Fruit fly (Drosophila melanogaster) whole organism, embryonic: ENCODE measurements around the gene Doa.

Source experiments
- CG10267 ChIP-seq: fragments of 200-800 bp; sonication (Bioruptor generic); optimal IDR thresholded peaks from 2 replicates; lab custom pipeline; 2018; ENCODE audit warnings: missing biosample characterization, mild to moderate bottlenecking, missing genetic modification characterization, moderate library complexity
- CG10274 ChIP-seq: fragments of 200-800 bp; sonication (Bioruptor generic); optimal IDR thresholded peaks from 3 replicates; lab custom pipeline; 2017; ENCODE audit warnings: missing biosample characterization, mild to moderate bottlenecking, missing genetic modification characterization
- CG10462 ChIP-seq: fragments of 200-800 bp; sonication (Bioruptor generic); optimal IDR thresholded peaks from 2 replicates; lab custom pipeline; 2016; ENCODE audit warnings: missing biosample characterization, missing genetic modification characterization
- CG11085 ChIP-seq: fragments of 200-800 bp; sonication (Bioruptor generic); IDR thresholded peaks from 2 replicates; pipeline ENCODE4 v1.3.6; 2022; ENCODE audit warnings: missing biosample characterization, missing genetic modification characterization
- CG12104 ChIP-seq: fragments of 200-800 bp; sonication (Bioruptor generic); optimal IDR thresholded peaks from 3 replicates; lab custom pipeline; 2016; ENCODE audit warnings: missing biosample characterization, missing genetic modification characterization
- CG13296 ChIP-seq: fragments of 200-800 bp; sonication (Bioruptor generic); optimal IDR thresholded peaks from 3 replicates; lab custom pipeline; 2018; ENCODE audit warnings: missing biosample characterization, mild to moderate bottlenecking, missing genetic modification characterization
- CG13775 ChIP-seq: fragments of 200-800 bp; sonication (Bioruptor generic); optimal IDR thresholded peaks from 3 replicates; lab custom pipeline; 2017; ENCODE audit warnings: missing biosample characterization, mild to moderate bottlenecking, missing genetic modification characterization
- CG14965 ChIP-seq: fragments of 200-800 bp; sonication (Bioruptor generic); optimal IDR thresholded peaks from 2 replicates; lab custom pipeline; 2016; ENCODE audit warnings: missing biosample characterization, missing genetic modification characterization, borderline replicate concordance
- CG17802 ChIP-seq: fragments of 200-800 bp; sonication (Bioruptor generic); optimal IDR thresholded peaks from 2 replicates; lab custom pipeline; 2018; ENCODE audit warnings: missing biosample characterization, mild to moderate bottlenecking, missing genetic modification characterization, moderate library complexity
- CG18262 ChIP-seq: fragments of 200-800 bp; optimal IDR thresholded peaks from 3 replicates; lab custom pipeline; 2019; ENCODE audit warnings: missing biosample characterization, mild to moderate bottlenecking, missing genetic modification characterization, moderate library complexity
- CG18476 ChIP-seq: fragments of 200-800 bp; sonication (Bioruptor generic); optimal IDR thresholded peaks from 2 replicates; lab custom pipeline; 2016; ENCODE audit warnings: missing biosample characterization, mild to moderate bottlenecking, missing genetic modification characterization
- CG2875 ChIP-seq: fragments of 200-800 bp; sonication (Bioruptor generic); optimal IDR thresholded peaks from 2 replicates; lab custom pipeline; 2017; ENCODE audit warnings: missing biosample characterization, mild to moderate bottlenecking, missing genetic modification characterization, missing genetic modification reagents
- CG30431 ChIP-seq: fragments of 200-800 bp; sonication (Bioruptor generic); optimal IDR thresholded peaks from 2 replicates; lab custom pipeline; 2017; ENCODE audit warnings: missing biosample characterization, missing genetic modification characterization
- CG4730 ChIP-seq: fragments of 200-800 bp; sonication (Bioruptor generic); IDR thresholded peaks from 2 replicates; pipeline ENCODE4 v1.3.6; 2022; ENCODE audit warnings: missing biosample characterization, missing genetic modification characterization
- CG4854 ChIP-seq: fragments of 200-800 bp; sonication (Bioruptor generic); optimal IDR thresholded peaks from 2 replicates; lab custom pipeline; 2016; ENCODE audit warnings: missing biosample characterization, missing genetic modification characterization, inconsistent platforms
- CG8281 ChIP-seq: fragments of 200-800 bp; sonication (Bioruptor generic); optimal IDR thresholded peaks from 2 replicates; lab custom pipeline; 2018; ENCODE audit warnings: missing biosample characterization, mild to moderate bottlenecking, missing genetic modification characterization, moderate library complexity
- CG8765 ChIP-seq: fragments of 200-800 bp; sonication (Bioruptor generic); IDR thresholded peaks from 2 replicates; pipeline ENCODE4 v1.3.6; 2022; ENCODE audit warnings: missing biosample characterization, missing genetic modification characterization
- CG8944 ChIP-seq: fragments of 200-800 bp; sonication (Bioruptor generic); optimal IDR thresholded peaks from 3 replicates; lab custom pipeline; 2016; ENCODE audit warnings: missing biosample characterization, missing genetic modification characterization
- CG9215 ChIP-seq: fragments of 200-800 bp; sonication (Bioruptor generic); IDR thresholded peaks from 2 replicates; pipeline ENCODE4 v1.3.6; 2022; ENCODE audit warnings: missing biosample characterization, missing genetic modification characterization
- Doc2 ChIP-seq: fragments of 200-800 bp; sonication (Bioruptor generic); IDR thresholded peaks from 2 replicates; pipeline ENCODE4 v1.3.6; 2022; ENCODE audit warnings: missing biosample characterization, missing genetic modification characterization
- E2f1 ChIP-seq: fragments of 200-800 bp; sonication (Bioruptor generic); IDR thresholded peaks from 2 replicates; pipeline ENCODE4 v1.3.6; 2022; ENCODE audit warnings: missing biosample characterization, missing genetic modification characterization
- H15 ChIP-seq: fragments of 200-800 bp; sonication (Bioruptor generic); IDR thresholded peaks from 3 replicates; pipeline ENCODE4 v1.3.6; 2022; ENCODE audit warnings: missing biosample characterization, missing genetic modification characterization
- TFAM ChIP-seq: fragments of 200-800 bp; sonication (Bioruptor generic); optimal IDR thresholded peaks from 2 replicates; lab custom pipeline; 2017; ENCODE audit warnings: missing biosample characterization, missing genetic modification characterization, inconsistent platforms
- Xbp1 ChIP-seq: fragments of 200-800 bp; sonication (Bioruptor generic); optimal IDR thresholded peaks from 3 replicates; lab custom pipeline; 2016; ENCODE audit warnings: missing biosample characterization, mild to moderate bottlenecking, missing genetic modification characterization
- bcd ChIP-seq: fragments of 200-800 bp; sonication (Bioruptor generic); optimal IDR thresholded peaks from 2 replicates; lab custom pipeline; 2017; ENCODE audit warnings: missing biosample characterization, mild to moderate bottlenecking, missing genetic modification characterization
- bigmax ChIP-seq: fragments of 200-800 bp; sonication (Bioruptor generic); optimal IDR thresholded peaks from 2 replicates; lab custom pipeline; 2018; ENCODE audit warnings: missing biosample characterization, mild to moderate bottlenecking, missing genetic modification characterization
- chm ChIP-seq: fragments of 200-800 bp; sonication (Bioruptor generic); IDR thresholded peaks from 2 replicates; pipeline ENCODE4 v1.3.6; 2022; ENCODE audit warnings: missing biosample characterization, missing genetic modification characterization
- crol ChIP-seq: fragments of 200-800 bp; sonication (Bioruptor generic); IDR thresholded peaks from 2 replicates; pipeline ENCODE4 v1.3.6; 2022; ENCODE audit warnings: missing biosample characterization, missing genetic modification characterization
- crp ChIP-seq, 2 experiments: fragments of 200-800 bp; sonication (Bioruptor generic); optimal IDR thresholded peaks; 2 replicates in 1 of 2; 3 replicates in 1 of 2; lab custom pipeline; 2017; ENCODE audit warnings: missing biosample characterization in 2 of 2, missing genetic modification characterization in 2 of 2, mild to moderate bottlenecking in 1 of 2, moderate library complexity in 1 of 2
- exex ChIP-seq: fragments of 200-800 bp; sonication (Bioruptor generic); optimal IDR thresholded peaks from 4 replicates; lab custom pipeline; 2018; ENCODE audit warnings: missing biosample characterization, mild to moderate bottlenecking, missing genetic modification characterization, moderate library complexity
- grau ChIP-seq: fragments of 200-800 bp; optimal IDR thresholded peaks from 3 replicates; lab custom pipeline; 2019; ENCODE audit warnings: missing biosample characterization, mild to moderate bottlenecking, missing genetic modification characterization, moderate library complexity
- grn ChIP-seq: fragments of 200-800 bp; sonication (Bioruptor generic); optimal IDR thresholded peaks from 3 replicates; lab custom pipeline; 2017; ENCODE audit warnings: missing biosample characterization, missing genetic modification characterization
- h ChIP-seq: fragments of >200 bp; optimal IDR thresholded peaks from 2 replicates; lab custom pipeline; 2017
- ind ChIP-seq: fragments of 200-800 bp; sonication (Bioruptor generic); optimal IDR thresholded peaks from 3 replicates; lab custom pipeline; 2016; ENCODE audit warnings: missing biosample characterization, missing genetic modification characterization
- jing ChIP-seq: fragments of 200-800 bp; sonication (Bioruptor generic); optimal IDR thresholded peaks from 2 replicates; lab custom pipeline; 2018; ENCODE audit warnings: missing biosample characterization, mild to moderate bottlenecking, missing genetic modification characterization
- knrl ChIP-seq: fragments of 200-800 bp; sonication (Bioruptor generic); IDR thresholded peaks from 3 replicates; pipeline ENCODE4 v1.3.6; 2022; ENCODE audit warnings: missing biosample characterization, missing genetic modification characterization; ENCODE audit not compliant: partially characterized antibody
- lmd ChIP-seq: fragments of 200-800 bp; sonication (Bioruptor generic); IDR thresholded peaks from 2 replicates; pipeline ENCODE4 v1.3.6; 2022; ENCODE audit warnings: missing biosample characterization, missing genetic modification characterization
- lola ChIP-seq, 3 experiments: fragments of >200 bp in 2 of 3; fragments of 200-800 bp in 1 of 3; sonication (Bioruptor generic) in 1 of 3; optimal IDR thresholded peaks; 2 replicates each; lab custom pipeline; 2017 to 2019; ENCODE audit warnings: missing biosample characterization in 3 of 3, missing genetic modification characterization in 3 of 3, mild to moderate bottlenecking in 1 of 3, moderate library complexity in 1 of 3
- pfk ChIP-seq: fragments of 200-800 bp; sonication (Bioruptor generic); optimal IDR thresholded peaks from 2 replicates; lab custom pipeline; 2018; ENCODE audit warnings: missing biosample characterization, mild to moderate bottlenecking, missing genetic modification characterization, moderate library complexity
- ro ChIP-seq: fragments of 200-800 bp; sonication (Bioruptor generic); IDR thresholded peaks from 2 replicates; pipeline ENCODE4 v1.3.6; 2022; ENCODE audit warnings: missing biosample characterization, missing genetic modification characterization
- sima ChIP-seq: fragments of 200-800 bp; sonication (Bioruptor generic); optimal IDR thresholded peaks from 2 replicates; lab custom pipeline; 2016; ENCODE audit warnings: missing biosample characterization, missing genetic modification characterization
- sisA ChIP-seq: fragments of 200-800 bp; sonication (Bioruptor generic); IDR thresholded peaks from 2 replicates; pipeline ENCODE4 v1.3.6; 2022; ENCODE audit warnings: missing biosample characterization, missing genetic modification characterization
- sqz ChIP-seq: fragments of 200-800 bp; sonication (Bioruptor generic); optimal IDR thresholded peaks from 3 replicates; lab custom pipeline; 2018; ENCODE audit warnings: missing biosample characterization, mild to moderate bottlenecking, missing genetic modification characterization
- stc ChIP-seq: fragments of 200-800 bp; sonication (Bioruptor generic); IDR thresholded peaks from 2 replicates; pipeline ENCODE4 v1.3.6; 2022; ENCODE audit warnings: missing biosample characterization, missing genetic modification characterization
- trh ChIP-seq: fragments of 200-800 bp; sonication (Bioruptor generic); optimal IDR thresholded peaks from 2 replicates; lab custom pipeline; 2016; ENCODE audit warnings: missing biosample characterization, missing genetic modification characterization
- twi ChIP-seq: fragments of 200-800 bp; optimal IDR thresholded peaks from 2 replicates; lab custom pipeline; 2019; ENCODE audit warnings: missing biosample characterization, mild to moderate bottlenecking, missing genetic modification characterization, moderate library complexity
- vfl ChIP-seq: fragments of 200-800 bp; sonication (Bioruptor generic); optimal IDR thresholded peaks from 2 replicates; lab custom pipeline; 2016; ENCODE audit warnings: missing biosample characterization, missing genetic modification characterization
- vvl ChIP-seq: fragments of 200-800 bp; sonication (Bioruptor generic); IDR thresholded peaks from 2 replicates; pipeline ENCODE4 v1.3.6; 2022; ENCODE audit warnings: missing biosample characterization, missing genetic modification characterization
- z ChIP-seq: fragments of 200-800 bp; sonication (Bioruptor generic); IDR thresholded peaks from 3 replicates; pipeline ENCODE4 v1.3.6; 2022; ENCODE audit warnings: missing biosample characterization, missing genetic modification characterization

Doa gene

DNA sequence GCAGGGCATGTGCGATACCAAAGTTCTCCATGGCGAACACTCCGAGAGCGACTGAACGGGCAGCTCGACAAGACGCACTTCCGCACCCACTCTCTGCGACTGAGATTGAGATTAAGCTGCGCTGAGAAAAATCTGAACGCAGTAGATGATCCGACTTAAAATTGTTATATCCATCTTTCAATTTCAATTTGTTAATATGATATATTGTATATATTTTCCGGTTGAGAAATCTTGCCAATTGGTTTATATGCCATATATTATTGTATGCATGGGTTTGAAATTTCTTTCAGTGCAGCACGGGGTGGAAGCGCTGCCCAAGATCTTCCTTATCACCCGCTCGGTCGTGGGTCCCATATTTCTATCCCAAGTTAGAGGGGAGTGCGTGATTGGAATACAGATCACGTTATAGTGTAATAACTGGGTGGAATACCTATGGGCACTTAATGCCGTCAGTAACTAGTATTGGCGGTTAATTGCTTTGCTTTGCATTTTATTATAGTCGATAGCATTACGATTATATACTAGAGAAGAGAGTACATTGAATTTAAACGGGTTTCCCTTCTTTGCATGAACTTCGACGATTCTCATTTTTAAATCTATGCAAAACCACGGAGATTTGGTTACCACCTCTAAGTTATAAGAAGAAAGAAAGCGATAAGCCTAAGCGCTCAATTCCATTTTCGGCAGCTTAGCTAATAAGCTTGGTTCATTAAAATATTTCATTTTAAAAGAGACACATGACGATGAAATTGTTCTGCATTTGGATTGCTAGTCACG, 7.6 kb upstream of the Doa start, which contains the start of the genes Nepl19 and Nepl20 (continued):
- TF ChIP-seq lola (GFP tag; optimal IDR thresholded peaks at IDR 0.05; lab: Kevin White, UChicago) (peak in 1 of 3 experiments; percentile 68), CG18262 (tag; lab: Kevin White, UChicago) (peak; percentile 84), CG11085 (peak; percentile 61), CG8944 (GFP tag; lab: Kevin White, UChicago) (peak; percentile 14), CG9215 (GFP tag; lab: Robert Waterston, UW) (peak; percentile 69), bigmax (GFP tag; lab: Kevin White, UChicago) (no peak), exex (peak; percentile 21), z (GFP tag; lab: Robert Waterston, UW) (0 out of 3 replicates have a peak, but pooled peaks have one; percentile 16), twi (peak; percentile 50), vvl (GFP tag; lab: Robert Waterston, UW) (peak; percentile 93), jing (GFP tag; lab: Kevin White, UChicago) (peak; percentile 52), crol (GFP tag; lab: Robert Waterston, UW) (peak; percentile 44), stc (GFP tag; lab: Robert Waterston, UW) (peak; percentile 67; the same call in 1 of the 2 replicates), TFAM (GFP tag; lab: Kevin White, UChicago) (no peak), vfl (GFP tag; lab: Kevin White, UChicago) (peak; percentile 71), ro (GFP tag; lab: Robert Waterston, UW) (no peak), CG4730 (GFP tag; lab: Robert Waterston, UW) (peak; percentile 79), CG30431 (GFP tag; lab: Kevin White, UChicago) (peak; percentile 70), Xbp1 (GFP tag; lab: Kevin White, UChicago) (peak; percentile 77), CG2875 (GFP tag; lab: Kevin White, UChicago) (peak; percentile 52), trh (GFP tag; lab: Kevin White, UChicago) (peak; percentile 22), lmd (GFP tag; lab: Robert Waterston, UW) (peak; percentile 86), CG8281 (tag; lab: Kevin White, UChicago) (peak; percentile 37), crp (GFP tag; optimal IDR thresholded peaks at IDR 0.05; lab: Kevin White, UChicago) (peak in 1 of 2 experiments; percentile 9), grn (GFP tag; lab: Kevin White, UChicago) (peak; percentile 23), bcd (GFP tag; lab: Kevin White, UChicago) (peak; percentile 83), Doc2 (GFP tag; lab: Robert Waterston, UW) (peak; percentile 44; the same call in 1 of the 2 replicates), CG12104 (GFP tag; lab: Kevin White, UChicago) (peak; percentile 67), CG10274 (GFP tag; lab: Kevin White, UChicago) (peak; percentile 57), CG13296 (GFP tag; lab: Kevin White, UChicago) (peak; percentile 74), CG14965 (GFP tag; lab: Kevin White, UChicago) (no peak), sima (GFP tag; lab: Kevin White, UChicago) (no peak), CG10462 (GFP tag; lab: Kevin White, UChicago) (peak; percentile 55), pfk (no peak), knrl (no peak), CG10267 (tag; lab: Kevin White, UChicago) (peak; percentile 71), CG13775 (peak; percentile 69), ind (GFP tag; lab: Kevin White, UChicago) (peak; percentile 79), CG18476 (GFP tag; lab: Kevin White, UChicago) (peak; percentile 73), CG17802 (peak; percentile 24), chm (GFP tag; lab: Robert Waterston, UW) (peak; percentile 83), E2f1 (peak; percentile 82), CG4854 (no peak), CG8765 (peak; percentile 37; the same call in 1 of the 2 replicates), sqz (GFP tag; lab: Kevin White, UChicago) (no peak), sisA (peak; percentile 80), H15 (GFP tag; lab: Robert Waterston, UW) (peak; percentile 86), h (lab: Kevin White, UChicago) (no peak), grau (tag; lab: Kevin White, UChicago) (peak; percentile 82)
